Worm (Caenorhabditis elegans) whole organism, L2 larva: ENCODE measurements around the gene srg-27.

Experiments used
- Y55F3AM.14 ChIP-seq: fragments of 200-800 bp; sonication (Bioruptor generic); optimal IDR thresholded peaks from 2 replicates; lab custom pipeline; 2018; ENCODE audit warnings: mild to moderate bottlenecking, missing genetic modification characterization, missing compliant biosample characterization
- alr-1 ChIP-seq: fragments of 150-350 bp; optimal IDR thresholded peaks from 2 replicates; lab custom pipeline; 2014; ENCODE audit warnings: missing biosample characterization, missing genetic modification characterization
- aly-2 ChIP-seq: fragments of 150-350 bp; optimal IDR thresholded peaks from 2 replicates; lab custom pipeline; 2014; ENCODE audit warnings: missing biosample characterization, missing genetic modification characterization
- ama-1 ChIP-seq: fragments of 150-350 bp; optimal IDR thresholded peaks from 2 replicates; lab custom pipeline; 2018; ENCODE audit warnings: inconsistent platforms
- blmp-1 ChIP-seq: sonication (generic microtip); optimal IDR thresholded peaks from 2 replicates; lab custom pipeline; 2017; ENCODE audit warnings: missing genetic modification characterization, mild to moderate bottlenecking, missing compliant biosample characterization, antibody characterized with exemption, moderate library complexity; ENCODE audit not compliant: insufficient read depth
- crh-2 ChIP-seq: sonication (generic microtip); optimal IDR thresholded peaks from 2 replicates; lab custom pipeline; 2017; ENCODE audit warnings: missing biosample characterization, missing genetic modification characterization
- dmd-4 ChIP-seq: sonication (generic microtip); optimal IDR thresholded peaks from 2 replicates; lab custom pipeline; 2017; ENCODE audit warnings: missing biosample characterization, missing genetic modification characterization
- egl-27 ChIP-seq: sonication (generic microtip); optimal IDR thresholded peaks from 3 replicates; lab custom pipeline; 2017; ENCODE audit warnings: missing biosample characterization, missing genetic modification reagents, missing genetic modification characterization
- elt-1 ChIP-seq: fragments of 150-350 bp; optimal IDR thresholded peaks from 2 replicates; lab custom pipeline; 2014; ENCODE audit warnings: missing biosample characterization, missing genetic modification characterization
- fos-1 ChIP-seq: fragments of 150-350 bp; optimal IDR thresholded peaks from 2 replicates; lab custom pipeline; 2014; ENCODE audit warnings: missing biosample characterization, missing genetic modification characterization
- gmeb-1 ChIP-seq: fragments of 150-350 bp; optimal IDR thresholded peaks from 2 replicates; lab custom pipeline; 2014; ENCODE audit warnings: missing biosample characterization, missing genetic modification characterization
- lin-11 ChIP-seq: fragments of 150-350 bp; sonication (generic microtip); optimal IDR thresholded peaks from 2 replicates; lab custom pipeline; 2014; ENCODE audit warnings: missing biosample characterization, missing genetic modification characterization, inconsistent platforms, mixed read lengths
- lin-13 ChIP-seq: fragments of 150-350 bp; optimal IDR thresholded peaks from 2 replicates; lab custom pipeline; 2014; ENCODE audit warnings: missing biosample characterization, missing genetic modification reagents, missing genetic modification characterization
- lin-39 ChIP-seq: fragments of 150-350 bp; optimal IDR thresholded peaks from 2 replicates; lab custom pipeline; 2014; ENCODE audit warnings: missing biosample characterization, missing genetic modification reagents, missing genetic modification characterization
- lsy-2 ChIP-seq, 2 experiments: fragments of 150-350 bp in 1 of 2; sonication (generic microtip) in 1 of 2; optimal IDR thresholded peaks; 2 replicates each; lab custom pipeline; 2014 to 2017; ENCODE audit warnings: missing biosample characterization in 2 of 2, missing genetic modification characterization in 2 of 2
- mab-5 ChIP-seq: fragments of 150-350 bp; optimal IDR thresholded peaks from 2 replicates; lab custom pipeline; 2014; ENCODE audit warnings: missing biosample characterization, missing genetic modification characterization
- mbf-1 ChIP-seq: sonication (generic microtip); optimal IDR thresholded peaks from 2 replicates; lab custom pipeline; 2017; ENCODE audit warnings: missing biosample characterization, missing genetic modification characterization
- mdl-1 ChIP-seq, 2 experiments: fragments of 150-350 bp in 1 of 2; sonication (generic microtip) in 1 of 2; optimal IDR thresholded peaks; 2 replicates each; lab custom pipeline; 2017; ENCODE audit warnings: missing biosample characterization in 2 of 2, missing genetic modification characterization in 2 of 2
- nhr-10 ChIP-seq: sonication (generic microtip); optimal IDR thresholded peaks from 2 replicates; lab custom pipeline; 2017; ENCODE audit warnings: missing biosample characterization, missing genetic modification characterization
- nhr-12 ChIP-seq: fragments of 150-350 bp; optimal IDR thresholded peaks from 2 replicates; lab custom pipeline; 2014; ENCODE audit warnings: missing biosample characterization, missing genetic modification characterization
- nhr-25 ChIP-seq: fragments of 150-350 bp; sonication (generic microtip); optimal IDR thresholded peaks from 3 replicates; lab custom pipeline; 2014; ENCODE audit warnings: missing biosample characterization, missing genetic modification characterization
- nhr-6 ChIP-seq: fragments of 150-350 bp; optimal IDR thresholded peaks from 2 replicates; lab custom pipeline; 2014; ENCODE audit warnings: missing biosample characterization, missing genetic modification characterization
- nhr-77 ChIP-seq: fragments of 150-350 bp; optimal IDR thresholded peaks from 2 replicates; lab custom pipeline; 2014; ENCODE audit warnings: missing biosample characterization, missing genetic modification characterization
- sem-4 ChIP-seq: fragments of 150-350 bp; optimal IDR thresholded peaks from 2 replicates; lab custom pipeline; 2014; ENCODE audit warnings: missing biosample characterization, missing genetic modification reagents, missing genetic modification characterization
- skn-1 ChIP-seq: sonication (generic microtip); optimal IDR thresholded peaks from 2 replicates; lab custom pipeline; 2017; ENCODE audit warnings: missing biosample characterization, missing genetic modification characterization
- sma-3 ChIP-seq: sonication (generic microtip); optimal IDR thresholded peaks from 2 replicates; lab custom pipeline; 2016; ENCODE audit warnings: missing genetic modification reagents, missing genetic modification characterization, missing compliant biosample characterization
- sma-9 ChIP-seq, 2 experiments: fragments of 150-350 bp in 1 of 2; sonication (generic microtip) in 1 of 2; optimal IDR thresholded peaks; 2 replicates each; lab custom pipeline; 2014 to 2016; ENCODE audit warnings: missing genetic modification characterization in 2 of 2, mild to moderate bottlenecking in 1 of 2, missing biosample characterization in 1 of 2, missing compliant biosample characterization in 1 of 2, missing genetic modification reagents in 1 of 2, moderate library complexity in 1 of 2
- snpc-4 ChIP-seq: fragments of 150-350 bp; optimal IDR thresholded peaks from 2 replicates; lab custom pipeline; 2014; ENCODE audit warnings: missing biosample characterization, missing genetic modification characterization
- unc-39 ChIP-seq: fragments of 150-350 bp; optimal IDR thresholded peaks from 2 replicates; lab custom pipeline; 2014; ENCODE audit warnings: missing biosample characterization, missing genetic modification characterization
- unc-62 ChIP-seq: fragments of 150-350 bp; optimal IDR thresholded peaks from 2 replicates; lab custom pipeline; 2014; ENCODE audit warnings: missing biosample characterization, missing genetic modification reagents, missing genetic modification characterization
- zag-1 ChIP-seq: fragments of 150-350 bp; optimal IDR thresholded peaks from 2 replicates; lab custom pipeline; 2014; ENCODE audit warnings: missing biosample characterization, missing genetic modification characterization
- ztf-1 ChIP-seq: fragments of 200-800 bp; sonication (Bioruptor generic); conservative IDR thresholded peaks from 2 replicates; pipeline ENCODE4 v1.3.6; 2022; ENCODE audit warnings: missing genetic modification characterization, missing compliant biosample characterization
- ztf-11 ChIP-seq: sonication (generic microtip); optimal IDR thresholded peaks from 2 replicates; lab custom pipeline; 2017; ENCODE audit warnings: missing biosample characterization, missing genetic modification characterization
- ztf-4 ChIP-seq: fragments of 150-350 bp; optimal IDR thresholded peaks from 2 replicates; lab custom pipeline; 2014; ENCODE audit warnings: missing biosample characterization, missing genetic modification characterization

The srg-27 gene

ce11 chrV:5334588-5334987, 5.0 kb upstream of the srg-27 start, which contains the start of gene srg-28:
Gene srg-28, plus strand, starts transcription at chrV:5334888.
- TF ChIP-seq unc-39 (no peak), nhr-12 (tag; lab: Kevin White, UChicago) (no peak), mab-5 (tag; lab: Kevin White, UChicago) (no peak)

- TF ChIP-seq elt-1 (no peak), skn-1 (tag; lab: Kevin White, UChicago) (no peak), unc-39 (no peak), gmeb-1 (tag; lab: Kevin White, UChicago) (no peak), fos-1 (no peak), egl-27 (no peak), lin-13 (GFP tag; lab: Kevin White, UChicago) (no peak), sma-3 (no peak), lin-11 (tag; lab: Kevin White, UChicago) (no peak), unc-62 (GFP tag; lab: Kevin White, UChicago) (no peak), nhr-77 (tag; lab: Kevin White, UChicago) (no peak), lin-39 (tag; lab: Kevin White, UChicago) (no peak), Y55F3AM.14 (GFP tag; lab: Kevin White, UChicago) (no peak), dmd-4 (tag; lab: Kevin White, UChicago) (no peak), nhr-6 (tag; lab: Kevin White, UChicago) (no peak), ama-1 (no peak)
These were observed 2.7 kb upstream of the srg-27 start, which contains the start of gene srg-29 for ce11 chrV:5336884-5337283. Gene srg-29, plus strand, starts transcription at chrV:5337184.

ce11 chrV:5345419-5345818, 5.8 kb downstream of the srg-27 start, which contains the start of gene srg-25:
Gene srg-25, minus strand, starts transcription at chrV:5345519.
- TF ChIP-seq ztf-4 (tag; lab: Kevin White, UChicago) (no peak), nhr-6 (tag; lab: Kevin White, UChicago) (no peak), nhr-12 (tag; lab: Kevin White, UChicago) (no peak), lin-11 (tag; lab: Kevin White, UChicago) (no peak), nhr-10 (no peak), fos-1 (no peak), ama-1 (no peak), sma-3 (no peak)

ce11 chrV:5349471-5349870, 9.9 kb downstream of the srg-27 start, which contains the start of gene T09D3.3:
Gene T09D3.3, minus strand, starts transcription at chrV:5349571.
- no peak for TF ChIP-seq sem-4
- no peak for TF ChIP-seq dmd-4 (tag; lab: Kevin White, UChicago)
- no peak for TF ChIP-seq skn-1 (tag; lab: Kevin White, UChicago)
- TF ChIP-seq zag-1: no peak
- TF ChIP-seq egl-27: no peak
- no peak for TF ChIP-seq aly-2
- no peak for TF ChIP-seq ztf-4 (tag; lab: Kevin White, UChicago)
- TF ChIP-seq blmp-1 (tag; lab: Kevin White, UChicago): no peak
- TF ChIP-seq nhr-25 (tag; lab: Kevin White, UChicago): no peak
- TF ChIP-seq sma-9 (GFP tag; optimal IDR thresholded peaks at IDR 0.05; lab: Kevin White, UChicago): no peak
- TF ChIP-seq sma-9 (tag; optimal IDR thresholded peaks at IDR 0.05; lab: Kevin White, UChicago): no peak
- TF ChIP-seq alr-1 (tag; lab: Kevin White, UChicago): no peak
- no peak for TF ChIP-seq unc-39
- no peak for TF ChIP-seq ztf-11 (tag; lab: Kevin White, UChicago)

- no peak for TF ChIP-seq snpc-4
- no peak for TF ChIP-seq lsy-2 (tag; optimal IDR thresholded peaks at IDR 0.05; lab: Kevin White, UChicago)
- no peak for TF ChIP-seq unc-62 (GFP tag; lab: Kevin White, UChicago)
- no peak for TF ChIP-seq ama-1
- no peak for TF ChIP-seq nhr-10
- no peak for TF ChIP-seq crh-2 (tag; lab: Kevin White, UChicago)
- TF ChIP-seq nhr-25 (tag; lab: Kevin White, UChicago): no peak
- no peak for TF ChIP-seq blmp-1 (tag; lab: Kevin White, UChicago)
- TF ChIP-seq zag-1: no peak
- no peak for TF ChIP-seq ztf-11 (tag; lab: Kevin White, UChicago)
- TF ChIP-seq gmeb-1 (tag; lab: Kevin White, UChicago): no peak
- no peak for TF ChIP-seq ztf-4 (tag; lab: Kevin White, UChicago)
- TF ChIP-seq ztf-1: no peak
- no peak for TF ChIP-seq mdl-1 (tag; optimal IDR thresholded peaks at IDR 0.05; lab: Kevin White, UChicago)
- no peak for TF ChIP-seq mbf-1 (tag; lab: Kevin White, UChicago)
- no peak for TF ChIP-seq sma-3
- TF ChIP-seq lin-11 (tag; lab: Kevin White, UChicago): no peak
These were observed 11.9 kb downstream of the srg-27 start, which contains the start of gene srd-9 for ce11 chrV:5351483-5351882. Gene srd-9, plus strand, starts transcription at chrV:5351783.
